Worm (Caenorhabditis elegans): ENCODE measurements around the gene K10B4.3.

- TF ChIP-seq ztf-18 (tag; optimal IDR thresholded peaks at IDR 0.05) (no peak), unc-130 (GFP tag; optimal IDR thresholded peaks at IDR 0.05) (no peak), attf-6 (GFP tag; IDR thresholded peaks at IDR 0.05) (no peak), F55B11.4 (tag; optimal IDR thresholded peaks at IDR 0.05; ENCODE audit: borderline replicate concordance, insufficient read depth) (no peak), egl-44 (GFP tag; IDR thresholded peaks at IDR 0.05) (no peak), snpc-1.3 (tag; optimal IDR thresholded peaks at IDR 0.05; ENCODE audit: insufficient read depth) (no peak), ets-4 (GFP tag; optimal IDR thresholded peaks at IDR 0.05) (no peak)
Observed at ce11 chrII:95177-95576, 25.8 kb downstream of the K10B4.3 start, which contains the start of gene C50D2.7.
